Worm (Caenorhabditis elegans): ENCODE measurements around the gene Y62F5A.10.

DNA sequence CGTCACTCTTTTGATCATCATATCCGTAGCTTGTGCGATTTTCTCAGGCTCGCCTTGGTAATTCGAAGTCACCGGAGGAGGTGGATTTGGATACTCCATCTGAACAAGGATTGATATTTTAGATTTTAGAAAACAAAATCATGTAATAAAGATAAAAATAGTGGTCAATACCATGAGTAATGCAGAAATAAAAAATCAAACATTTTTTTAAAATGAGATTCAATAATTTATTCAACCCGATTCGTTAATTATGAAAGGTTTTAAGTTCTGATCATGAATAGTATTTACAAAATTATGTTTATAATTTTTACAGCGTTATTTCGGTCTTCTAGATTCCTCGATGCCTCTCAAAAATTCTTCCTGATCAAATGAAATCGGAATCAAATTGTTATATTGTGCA, 12.3 kb downstream of the Y62F5A.10 start, which contains the start of gene mdt-8:
- TF ChIP-seq hmg-1.1 (GFP tag; IDR thresholded peaks at IDR 0.05) (no peak), nhr-6 (tag; optimal IDR thresholded peaks at IDR 0.05) (no peak), nhr-11 (tag; optimal IDR thresholded peaks at IDR 0.05) (no peak), nhr-25 (tag; optimal IDR thresholded peaks at IDR 0.05; ENCODE audit: borderline replicate concordance, insufficient read depth) (no peak), zip-11 (GFP tag; IDR thresholded peaks at IDR 0.05) (no peak), nhr-28 (tag; optimal IDR thresholded peaks at IDR 0.05) (no peak), lin-15B (tag; optimal IDR thresholded peaks at IDR 0.05) (no peak), nhr-76 (tag; optimal IDR thresholded peaks at IDR 0.05) (no peak), ceh-20 (GFP tag; IDR thresholded peaks at IDR 0.05) (no peak), unc-39 (tag; optimal IDR thresholded peaks at IDR 0.05) (no peak), ama-1 (optimal IDR thresholded peaks at IDR 0.05) (no peak), ztf-11 (tag; optimal IDR thresholded peaks at IDR 0.05) (no peak)
